Fruit fly (Drosophila melanogaster): ENCODE measurements around the gene betaTub97EF.
A peak's percentile ranks its signal among the peaks of the same experiment; 100 is the strongest.

The betaTub97EF gene

DNA sequence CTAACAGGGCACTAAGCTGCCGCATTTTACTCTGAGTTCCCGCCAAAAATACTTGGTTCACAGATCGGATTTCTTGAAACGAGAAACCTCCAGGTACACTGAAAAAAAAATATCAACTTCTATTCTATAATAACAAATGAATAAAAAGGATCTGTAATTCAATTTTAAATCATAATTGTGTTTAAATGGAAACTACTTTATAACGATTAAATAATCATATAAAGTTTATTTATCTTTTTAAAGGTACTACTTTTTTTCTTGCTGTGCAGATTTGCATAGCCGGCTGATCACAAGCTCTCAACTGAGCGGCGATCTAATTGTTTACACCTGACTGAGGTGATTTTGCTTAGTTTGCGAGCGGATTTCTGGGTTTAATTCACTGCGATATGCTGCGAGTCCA lies 855 bp downstream of the betaTub97EF start (continued):
- TF ChIP-seq pfk (GFP tag; optimal IDR thresholded peaks at IDR 0.05): no peak
- TF ChIP-seq CG7372 (GFP tag; IDR thresholded peaks at IDR 0.05): peak; percentile 48
- no peak for TF ChIP-seq Elba2 (GFP tag; optimal IDR thresholded peaks at IDR 0.05)
- TF ChIP-seq Mrtf (GFP tag; IDR thresholded peaks at IDR 0.05): peak; percentile 35; the same call in 1 of the 3 replicates
- no peak for TF ChIP-seq Pdp1 (GFP tag; optimal IDR thresholded peaks at IDR 0.05)
- no peak for TF ChIP-seq psq (GFP tag; optimal IDR thresholded peaks at IDR 0.05)
- TF ChIP-seq CG13287 (GFP tag; IDR thresholded peaks at IDR 0.05; ENCODE audit: partially characterized antibody): no peak
- no peak for TF ChIP-seq CG12744 (GFP tag; optimal IDR thresholded peaks at IDR 0.05)
- no peak for TF ChIP-seq bowl (GFP tag; IDR thresholded peaks at IDR 0.05)
- peak; percentile 70 for TF ChIP-seq esg (GFP tag; conservative IDR thresholded peaks at IDR 0.05)
- TF ChIP-seq schlank (tag; optimal IDR thresholded peaks at IDR 0.05): no peak
- TF ChIP-seq scrt (GFP tag; optimal IDR thresholded peaks at IDR 0.05): peak; percentile 36
- peak; percentile 55 for TF ChIP-seq NfI (GFP tag; optimal IDR thresholded peaks at IDR 0.05)
- no peak for TF ChIP-seq CG3838 (GFP tag; optimal IDR thresholded peaks at IDR 0.05)
- peak; percentile 63 for TF ChIP-seq ssp (GFP tag; IDR thresholded peaks at IDR 0.05)
- TF ChIP-seq CG11247 (GFP tag; IDR thresholded peaks at IDR 0.05): peak; percentile 59; the same call in 1 of the 2 replicates
- no peak for TF ChIP-seq CkIIα-i1 (GFP tag; IDR thresholded peaks at IDR 0.05)
- peak; percentile 34 for TF ChIP-seq caup (GFP tag; optimal IDR thresholded peaks at IDR 0.05; ENCODE audit: severe bottlenecking)
- TF ChIP-seq Fer3 (tag; optimal IDR thresholded peaks at IDR 0.05): peak; percentile 69
- TF ChIP-seq nerfin-1 (tag; optimal IDR thresholded peaks at IDR 0.05): peak; percentile 10
- no peak for TF ChIP-seq hbn (GFP tag; IDR thresholded peaks at IDR 0.05; ENCODE audit: partially characterized antibody)
- no peak for TF ChIP-seq slou (GFP tag; optimal IDR thresholded peaks at IDR 0.05)
- TF ChIP-seq zfh2 (GFP tag; optimal IDR thresholded peaks at IDR 0.05): peak; percentile 2
- peak; percentile 49 for TF ChIP-seq Sox100B (GFP tag; optimal IDR thresholded peaks at IDR 0.05)
- peak in 1 of 2 experiments; percentile 56 for TF ChIP-seq Eip74EF (GFP tag; optimal IDR thresholded peaks at IDR 0.05)
- no peak for TF ChIP-seq CG17186 (GFP tag; optimal IDR thresholded peaks at IDR 0.05)
- TF ChIP-seq gsb-n (tag; optimal IDR thresholded peaks at IDR 0.05): peak; percentile 35
- TF ChIP-seq Fer1 (GFP tag; optimal IDR thresholded peaks at IDR 0.05): peak; percentile 70
- TF ChIP-seq MESR4 (GFP tag; optimal IDR thresholded peaks at IDR 0.05): no peak
- TF ChIP-seq CG4282 (GFP tag; optimal IDR thresholded peaks at IDR 0.05): no peak
- no peak for TF ChIP-seq Hr39 (optimal IDR thresholded peaks at IDR 0.05)
- TF ChIP-seq CG4820 (GFP tag; optimal IDR thresholded peaks at IDR 0.05): peak; percentile 46
- TF ChIP-seq CG30403 (GFP tag; optimal IDR thresholded peaks at IDR 0.05): peak; percentile 77
- TF ChIP-seq grau (tag; optimal IDR thresholded peaks at IDR 0.05): peak; percentile 80
- no peak for TF ChIP-seq crol (GFP tag; IDR thresholded peaks at IDR 0.05)
- no peak for TF ChIP-seq CG43689 (GFP tag; IDR thresholded peaks at IDR 0.05)
- TF ChIP-seq ro (GFP tag; IDR thresholded peaks at IDR 0.05): no peak
- TF ChIP-seq Stat92E (GFP tag; optimal IDR thresholded peaks at IDR 0.05): no peak
- TF ChIP-seq CG7928 (GFP tag; optimal IDR thresholded peaks at IDR 0.05): no peak
- no peak for TF ChIP-seq sr (GFP tag; IDR thresholded peaks at IDR 0.05)
- peak; percentile 52 for TF ChIP-seq Adf1 (GFP tag; IDR thresholded peaks at IDR 0.05)
- TF ChIP-seq hkb (optimal IDR thresholded peaks at IDR 0.05): no peak
- peak; percentile 53; the same call in 1 of the 2 replicates for TF ChIP-seq hkb (GFP tag; IDR thresholded peaks at IDR 0.05)
- TF ChIP-seq CG18599 (GFP tag; optimal IDR thresholded peaks at IDR 0.05): peak; percentile 44
- TF ChIP-seq CG3847 (GFP tag; IDR thresholded peaks at IDR 0.05): peak; percentile 78
- TF ChIP-seq tgo (GFP tag; IDR thresholded peaks at IDR 0.05): peak; percentile 79
- TF ChIP-seq Nf-YC (tag; optimal IDR thresholded peaks at IDR 0.05): peak; percentile 17
- peak; percentile 49; the same call in 1 of the 2 replicates for TF ChIP-seq CG32767 (GFP tag; IDR thresholded peaks at IDR 0.05)
- TF ChIP-seq CG14860 (GFP tag; IDR thresholded peaks at IDR 0.05; ENCODE audit: partially characterized antibody): no peak
- TF ChIP-seq CG6654 (GFP tag; optimal IDR thresholded peaks at IDR 0.05): peak; percentile 43
- peak; percentile 56 for TF ChIP-seq Nf-YA (GFP tag; IDR thresholded peaks at IDR 0.05)
